Fruit fly (Drosophila melanogaster): ENCODE results near the gene CG43867.

Gene CG43867

DNA sequence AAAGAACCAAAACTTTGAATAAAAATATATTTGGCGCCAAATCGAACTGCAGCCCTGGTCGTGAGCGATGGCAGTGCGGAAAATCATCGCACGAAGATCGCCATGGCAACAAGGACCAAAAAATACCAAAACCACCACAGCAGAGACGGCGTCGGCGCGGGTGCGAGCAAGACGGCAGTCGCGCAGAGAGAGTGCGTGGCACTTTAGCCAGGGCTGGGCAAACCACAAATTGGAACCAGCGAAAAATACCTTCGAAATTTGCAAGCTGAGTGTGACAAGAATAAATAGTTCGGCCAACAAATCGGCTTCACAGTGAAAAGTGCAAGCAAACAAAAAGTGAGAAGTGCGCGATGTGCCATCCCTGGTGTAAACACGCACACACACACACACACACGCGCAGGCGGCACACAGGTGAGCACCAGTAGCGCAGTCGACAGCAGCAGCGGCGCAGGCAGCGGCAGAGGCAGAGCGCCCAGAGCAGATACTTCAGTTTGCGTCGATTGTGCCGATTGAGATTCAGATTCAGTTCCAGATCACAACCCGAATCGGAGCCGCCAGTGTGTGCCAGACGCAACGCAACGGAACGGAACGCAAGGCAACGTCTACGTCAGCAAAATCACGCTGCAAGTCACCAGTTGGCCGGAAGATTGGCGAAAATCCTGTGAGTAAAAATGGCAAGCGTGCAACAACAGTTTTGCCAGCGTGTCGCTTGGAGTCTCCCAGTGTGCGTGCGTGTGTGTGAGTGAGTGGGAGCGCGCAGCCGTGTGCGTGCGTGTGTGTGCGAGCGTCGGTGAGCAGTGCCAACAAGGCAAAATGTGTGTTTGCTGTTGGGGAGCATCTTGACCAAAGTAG, 7.5 kb upstream of the CG43867 start, which contains the start of gene TRAM:
TRAM (plus strand) TSS at position 184 of the 852 bp plus-strand sequence.
- TF ChIP-seq CG8478 (optimal IDR thresholded peaks at IDR 0.05), result peak; percentile 4
- TF ChIP-seq psq (optimal IDR thresholded peaks at IDR 0.05), result no peak

DNA sequence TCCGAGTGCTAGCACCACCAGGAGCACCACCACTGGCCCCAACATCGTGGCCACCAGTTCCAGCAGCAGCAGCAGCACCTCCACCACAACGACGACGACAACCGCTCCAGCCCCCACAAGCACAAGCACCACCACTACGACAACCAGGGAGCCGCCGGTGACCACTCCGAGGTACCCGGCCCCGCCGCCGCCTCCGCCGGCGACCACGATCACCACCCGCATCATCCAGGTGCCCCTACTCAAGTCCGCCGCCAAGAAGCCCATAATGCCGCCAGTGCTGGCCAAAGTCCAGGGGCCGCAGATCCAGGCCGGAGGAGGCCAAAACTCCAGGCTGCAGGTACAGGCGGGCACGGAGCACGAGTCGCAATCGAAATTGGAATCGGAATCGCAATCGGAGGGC, 6.2 kb upstream of the CG43867 start:
- TF ChIP-seq usp (GFP tag; optimal IDR thresholded peaks at IDR 0.05), result no peak
- no peak for TF ChIP-seq psq (optimal IDR thresholded peaks at IDR 0.05)
- TF ChIP-seq Dll (optimal IDR thresholded peaks at IDR 0.05), result no peak
- TF ChIP-seq CG8478 (optimal IDR thresholded peaks at IDR 0.05), result no peak
- TF ChIP-seq pan (optimal IDR thresholded peaks at IDR 0.05), result no peak
- no peak for TF ChIP-seq EcR (GFP tag; optimal IDR thresholded peaks at IDR 0.05)

DNA sequence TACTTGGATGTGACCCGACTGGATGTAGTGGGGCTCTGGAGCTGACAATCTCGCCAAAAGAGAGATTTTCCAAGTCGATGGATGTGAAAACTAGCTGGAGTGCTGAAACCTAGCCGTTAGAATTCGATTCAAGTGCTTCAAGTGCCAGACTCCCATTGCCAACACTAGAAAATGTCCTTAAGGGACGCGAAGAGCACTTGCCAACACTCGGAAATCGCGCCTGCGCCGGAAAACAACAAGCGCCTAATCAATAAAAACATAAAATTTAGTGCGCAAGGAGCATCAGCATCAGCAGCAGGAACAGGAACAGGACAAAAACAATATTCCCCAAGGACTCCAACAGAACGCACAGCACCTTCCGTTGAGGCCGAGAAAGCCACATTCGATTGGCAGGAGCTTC, 5.1 kb upstream of the CG43867 start:
- TF ChIP-seq CG8478 (optimal IDR thresholded peaks at IDR 0.05), result no peak
- no peak for TF ChIP-seq pan (optimal IDR thresholded peaks at IDR 0.05)
- no peak for TF ChIP-seq psq (optimal IDR thresholded peaks at IDR 0.05)
- no peak for TF ChIP-seq Dll (optimal IDR thresholded peaks at IDR 0.05)
- no peak for TF ChIP-seq EcR (GFP tag; optimal IDR thresholded peaks at IDR 0.05)
- TF ChIP-seq usp (GFP tag; optimal IDR thresholded peaks at IDR 0.05), result no peak

DNA sequence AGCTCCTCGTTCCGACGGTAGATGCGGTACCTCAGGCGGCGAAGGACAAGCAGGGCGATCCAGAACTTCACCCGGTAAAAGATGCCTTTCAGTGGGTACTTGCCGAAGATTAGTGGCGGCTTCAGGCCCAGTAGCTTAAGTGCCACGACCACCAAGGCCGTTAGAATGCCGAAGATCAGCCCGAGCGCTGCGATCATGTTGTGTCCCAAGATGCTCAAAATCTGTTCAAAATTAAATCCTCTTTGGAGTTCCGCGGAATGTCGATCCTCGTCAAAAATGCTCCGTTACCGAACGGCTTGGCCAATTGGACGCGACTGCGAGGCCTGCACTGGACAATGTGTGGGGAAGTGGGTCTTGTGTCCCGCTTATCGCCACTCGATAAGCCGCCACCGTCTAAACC, 4.4 kb upstream of the CG43867 start, which contains the start of the genes CG32815 and CG3706:
CG32815 (plus strand) TSS at position 301 of the 400 bp plus-strand sequence.
CG3706 (minus strand) TSS at position 310 of the 400 bp plus-strand sequence.
- TF ChIP-seq EcR (GFP tag; optimal IDR thresholded peaks at IDR 0.05), result no peak
- TF ChIP-seq psq (optimal IDR thresholded peaks at IDR 0.05), result no peak
- no peak for TF ChIP-seq CG8478 (optimal IDR thresholded peaks at IDR 0.05)
- TF ChIP-seq Dll (optimal IDR thresholded peaks at IDR 0.05), result no peak
- TF ChIP-seq pan (optimal IDR thresholded peaks at IDR 0.05), result no peak
- no peak for TF ChIP-seq usp (GFP tag; optimal IDR thresholded peaks at IDR 0.05)

DNA sequence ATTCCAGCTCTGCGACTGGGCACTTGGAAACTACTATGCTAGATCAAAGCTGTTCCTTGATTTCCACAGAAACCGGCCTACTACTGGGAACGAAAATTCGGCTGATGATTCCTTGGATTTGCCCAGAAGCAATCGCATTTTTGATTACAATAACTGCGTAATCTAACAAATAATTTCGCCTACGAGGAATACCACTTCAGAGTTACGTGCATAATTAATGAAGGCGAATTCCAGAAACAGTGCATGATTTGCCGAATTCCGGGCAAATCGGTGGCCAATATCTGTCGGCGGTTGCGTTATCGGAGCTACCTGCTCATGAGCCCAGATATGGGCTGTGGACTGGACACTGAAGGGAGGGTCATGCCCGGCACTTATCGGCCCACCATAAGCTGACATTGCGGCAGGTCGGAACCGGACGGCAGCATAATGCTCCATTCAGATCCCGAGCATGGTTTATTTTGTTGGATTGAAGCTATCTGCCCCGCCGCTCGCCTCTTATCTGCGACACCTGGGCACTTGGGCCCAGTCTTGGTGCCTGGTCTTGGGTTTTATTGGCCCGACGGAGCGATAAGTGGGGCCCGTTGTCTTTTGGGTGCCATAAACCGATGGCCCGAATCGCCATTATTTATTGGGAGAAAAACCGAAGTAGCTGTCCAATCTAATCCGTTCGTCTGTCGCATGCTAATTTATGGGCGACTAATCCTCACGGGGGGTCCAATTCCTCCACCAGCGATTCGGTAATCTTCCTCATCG, 2.4 kb upstream of the CG43867 start, which contains the start of gene CG3708:
CG3708 (minus strand) TSS at position 51 of the 753 bp plus-strand sequence.
- no peak for TF ChIP-seq pan (optimal IDR thresholded peaks at IDR 0.05)
- no peak for TF ChIP-seq Dll (optimal IDR thresholded peaks at IDR 0.05)
- TF ChIP-seq CG8478 (optimal IDR thresholded peaks at IDR 0.05), result no peak
- no peak for TF ChIP-seq usp (GFP tag; optimal IDR thresholded peaks at IDR 0.05)
- TF ChIP-seq psq (optimal IDR thresholded peaks at IDR 0.05), result no peak
- TF ChIP-seq EcR (GFP tag; optimal IDR thresholded peaks at IDR 0.05), result no peak

DNA sequence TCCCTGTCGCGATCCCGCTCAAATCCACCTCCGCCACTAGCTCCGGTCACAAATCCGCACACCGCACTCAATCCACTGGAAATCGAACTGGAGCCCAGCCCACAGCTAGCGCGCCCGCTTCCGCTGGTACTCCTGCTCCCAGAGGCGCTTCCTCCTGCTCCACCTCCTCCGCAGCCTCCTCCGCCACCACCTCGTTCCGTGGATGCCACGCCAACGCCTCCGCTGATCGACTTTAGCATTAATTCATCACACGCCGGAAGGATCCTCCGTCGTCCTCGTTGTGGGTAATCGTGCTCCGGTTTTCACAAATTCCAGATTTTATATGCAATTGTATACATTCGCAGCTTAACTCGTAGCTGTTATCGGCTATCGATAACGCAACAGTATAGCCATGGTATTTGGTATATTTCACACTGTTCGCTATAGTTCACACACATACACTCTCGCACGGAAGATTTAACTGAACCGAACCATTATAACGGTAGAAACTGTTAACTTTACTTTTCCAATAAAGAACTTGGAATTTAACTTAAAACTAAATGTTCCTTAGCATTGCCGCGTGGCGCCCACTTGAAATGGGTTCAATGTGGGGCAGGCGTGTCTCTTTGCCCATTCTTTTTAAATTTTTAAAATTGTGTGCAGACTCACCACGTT, 439 bp downstream of the CG43867 start, which contains the start of gene Lztr1:
Lztr1 (minus strand) TSS at position 374 of the 654 bp plus-strand sequence.
- TF ChIP-seq Dll (optimal IDR thresholded peaks at IDR 0.05), result no peak
- TF ChIP-seq CG8478 (optimal IDR thresholded peaks at IDR 0.05), result no peak
- TF ChIP-seq usp (GFP tag; optimal IDR thresholded peaks at IDR 0.05), result no peak
- TF ChIP-seq psq (optimal IDR thresholded peaks at IDR 0.05), result no peak
- no peak for TF ChIP-seq pan (optimal IDR thresholded peaks at IDR 0.05)
- TF ChIP-seq EcR (GFP tag; optimal IDR thresholded peaks at IDR 0.05), result no peak

DNA sequence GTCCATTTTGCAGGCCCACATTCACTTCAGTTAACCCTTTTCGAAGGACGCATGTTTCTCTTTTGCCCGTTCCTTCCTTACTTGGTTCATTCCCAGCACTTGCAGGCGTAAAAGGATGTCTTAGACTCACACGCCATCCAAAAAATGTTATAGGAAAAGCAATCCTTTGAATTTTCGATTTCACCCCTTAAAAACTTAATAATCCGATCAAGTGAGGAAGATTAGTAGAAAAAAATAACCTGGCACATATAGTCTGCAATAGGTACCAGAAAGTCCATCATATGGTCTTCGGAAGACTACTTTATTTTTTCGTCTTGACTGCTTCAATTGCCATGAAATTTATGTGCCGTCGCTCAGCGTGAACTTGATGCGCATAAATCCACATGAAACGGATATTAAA, 6.4 kb downstream of the CG43867 start:
- TF ChIP-seq psq (optimal IDR thresholded peaks at IDR 0.05) (no peak), EcR (GFP tag; optimal IDR thresholded peaks at IDR 0.05) (no peak), usp (GFP tag; optimal IDR thresholded peaks at IDR 0.05) (no peak), Dll (optimal IDR thresholded peaks at IDR 0.05) (no peak), CG8478 (optimal IDR thresholded peaks at IDR 0.05) (no peak), pan (optimal IDR thresholded peaks at IDR 0.05) (no peak)

DNA sequence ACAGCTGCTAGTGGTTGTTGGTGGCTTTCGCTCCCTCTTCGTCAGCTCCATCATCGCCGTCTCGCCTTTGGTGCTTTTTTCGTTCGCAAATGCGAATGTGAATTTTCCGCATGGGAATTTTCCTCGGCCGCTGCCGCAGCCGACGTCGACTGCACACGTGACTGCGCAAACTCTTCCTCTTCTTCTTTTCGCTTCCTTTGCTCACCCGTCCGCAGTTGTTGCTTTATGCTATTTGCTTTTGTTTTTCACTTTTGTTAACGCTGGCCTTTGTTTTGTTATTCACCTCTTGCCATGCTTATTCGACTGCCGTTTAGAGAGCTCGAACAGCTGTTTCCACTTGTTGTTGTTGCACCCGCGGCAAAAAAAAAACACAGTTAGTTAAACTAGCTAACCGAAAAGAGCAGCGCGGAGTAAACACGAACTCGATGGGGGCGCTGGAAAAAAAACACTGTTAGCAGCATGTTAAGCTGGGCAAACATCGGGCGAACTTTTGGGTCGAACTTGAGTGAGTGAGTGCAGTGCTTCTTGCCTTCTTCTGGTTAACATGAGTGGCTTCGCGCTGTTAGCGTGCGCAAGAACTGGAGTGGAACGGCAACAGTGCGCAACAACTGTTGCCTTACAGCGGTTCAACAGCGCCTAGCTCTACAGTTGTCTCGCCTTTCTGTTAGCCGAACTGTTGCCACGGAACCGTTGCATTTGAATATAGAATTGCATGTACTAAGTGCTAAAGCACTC, 18.8 kb downstream of the CG43867 start:
- no peak for TF ChIP-seq psq (optimal IDR thresholded peaks at IDR 0.05)
- TF ChIP-seq pan (optimal IDR thresholded peaks at IDR 0.05), result no peak
- no peak for TF ChIP-seq EcR (GFP tag; optimal IDR thresholded peaks at IDR 0.05)
- no peak for TF ChIP-seq usp (GFP tag; optimal IDR thresholded peaks at IDR 0.05)
- no peak for TF ChIP-seq Dll (optimal IDR thresholded peaks at IDR 0.05)
- TF ChIP-seq CG8478 (optimal IDR thresholded peaks at IDR 0.05), result no peak

DNA sequence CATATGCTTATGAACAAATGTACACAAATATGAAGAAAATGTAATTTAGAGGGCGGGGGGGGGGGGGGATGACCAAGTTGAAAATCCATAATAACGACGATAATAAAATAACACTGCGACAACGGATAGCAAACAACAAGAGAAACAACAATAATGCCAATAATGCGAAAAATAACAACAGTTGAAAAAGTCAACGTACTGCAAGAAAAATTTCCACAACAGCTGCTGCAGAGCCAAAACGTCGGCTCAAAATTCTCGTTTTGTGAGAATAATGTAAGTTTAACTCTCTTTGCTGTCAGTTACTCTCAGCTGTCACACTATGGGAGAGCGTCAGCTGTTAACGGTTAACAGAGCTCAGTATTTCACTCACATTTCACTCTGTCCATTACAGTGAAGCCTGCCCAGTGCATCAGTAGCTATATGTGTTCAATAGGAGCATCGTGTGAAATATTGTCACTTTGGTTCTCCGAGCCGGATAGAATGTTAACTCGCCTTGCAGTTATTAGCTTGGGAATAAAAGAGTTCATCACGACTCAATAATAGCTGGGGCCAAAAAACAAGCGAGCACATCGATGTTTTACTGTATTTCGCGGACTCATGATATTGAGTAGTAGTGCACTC, 26.9 kb downstream of the CG43867 start:
- TF ChIP-seq CG8478 (optimal IDR thresholded peaks at IDR 0.05) (no peak), pan (optimal IDR thresholded peaks at IDR 0.05) (no peak), psq (optimal IDR thresholded peaks at IDR 0.05) (no peak), Dll (optimal IDR thresholded peaks at IDR 0.05) (no peak), EcR (GFP tag; optimal IDR thresholded peaks at IDR 0.05) (no peak), usp (GFP tag; optimal IDR thresholded peaks at IDR 0.05) (no peak)

DNA sequence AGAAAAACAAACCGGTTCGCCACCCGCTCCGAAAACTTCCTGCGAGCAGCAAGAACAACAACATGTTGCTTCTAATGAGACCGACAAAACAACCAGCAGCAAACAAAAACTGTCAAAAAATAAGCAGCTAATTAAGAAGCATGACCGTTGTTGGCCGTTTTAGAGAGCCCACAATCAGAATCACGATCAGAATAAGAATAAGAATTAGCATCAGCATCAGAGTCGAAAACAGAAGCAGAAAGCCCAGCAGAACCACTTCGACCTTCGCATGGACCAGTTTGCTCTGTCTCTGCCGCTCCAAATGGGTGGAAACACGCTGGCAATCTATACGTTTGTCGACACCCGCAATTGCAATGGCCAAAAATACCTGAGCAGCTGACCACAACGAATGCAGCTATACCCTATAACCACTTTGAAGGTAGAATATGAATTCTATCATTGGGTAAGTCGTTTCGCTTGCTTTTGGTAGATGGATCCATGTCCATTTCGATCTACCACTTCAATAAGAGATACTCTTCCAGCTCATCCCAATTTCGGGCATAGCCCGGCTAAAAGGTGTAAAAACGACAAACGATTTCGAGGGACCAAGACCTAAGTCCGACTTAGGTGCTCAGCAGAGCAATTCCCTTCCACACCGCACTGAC, 28.2 kb downstream of the CG43867 start:
- TF ChIP-seq pan (optimal IDR thresholded peaks at IDR 0.05) (no peak), psq (optimal IDR thresholded peaks at IDR 0.05) (no peak), CG8478 (optimal IDR thresholded peaks at IDR 0.05) (no peak), Dll (optimal IDR thresholded peaks at IDR 0.05) (no peak), EcR (GFP tag; optimal IDR thresholded peaks at IDR 0.05) (no peak), usp (GFP tag; optimal IDR thresholded peaks at IDR 0.05) (no peak)
